Worm (Caenorhabditis elegans) whole organism, late embryonic: ENCODE results near the gene C40H1.3.

Source experiments
- F13H6.1 ChIP-seq: sonication (generic microtip); optimal IDR thresholded peaks from 2 replicates; lab custom pipeline; 2016; ENCODE audit warnings: missing genetic modification characterization, missing compliant biosample characterization
- K02D7.2 ChIP-seq: sonication (generic microtip); optimal IDR thresholded peaks from 2 replicates; lab custom pipeline; 2017; ENCODE audit warnings: mild to moderate bottlenecking, missing genetic modification characterization, missing compliant biosample characterization
- T23F11.4 ChIP-seq: fragments of 200-800 bp; sonication (Bioruptor generic); optimal IDR thresholded peaks from 2 replicates; lab custom pipeline; 2018; ENCODE audit warnings: mild to moderate bottlenecking, missing genetic modification characterization, missing compliant biosample characterization
- ama-1 ChIP-seq: fragments of 150-350 bp; optimal IDR thresholded peaks from 2 replicates; lab custom pipeline; 2014
- ceh-14 ChIP-seq: sonication (generic microtip); optimal IDR thresholded peaks from 2 replicates; lab custom pipeline; 2016; ENCODE audit warnings: missing genotype, missing genetic modification characterization, missing compliant biosample characterization
- ceh-19 ChIP-seq: fragments of 200-800 bp; sonication (Bioruptor generic); optimal IDR thresholded peaks from 2 replicates; lab custom pipeline; 2018; ENCODE audit warnings: mild to moderate bottlenecking, missing genetic modification characterization, missing compliant biosample characterization
- ceh-2 ChIP-seq: sonication (generic microtip); optimal IDR thresholded peaks from 2 replicates; lab custom pipeline; 2016; ENCODE audit warnings: missing genotype, missing genetic modification characterization, missing compliant biosample characterization
- ceh-22 ChIP-seq: sonication (generic microtip); optimal IDR thresholded peaks from 2 replicates; lab custom pipeline; 2017; ENCODE audit warnings: missing biosample characterization, missing genetic modification characterization
- ceh-24 ChIP-seq: sonication (generic microtip); optimal IDR thresholded peaks from 2 replicates; lab custom pipeline; 2016; ENCODE audit warnings: mild to moderate bottlenecking, missing genetic modification characterization, missing compliant biosample characterization
- ceh-30 ChIP-seq: fragments of 150-350 bp; optimal IDR thresholded peaks from 2 replicates; lab custom pipeline; 2014; ENCODE audit warnings: missing biosample characterization, missing genetic modification characterization
- ceh-48 ChIP-seq: sonication (generic microtip); optimal IDR thresholded peaks from 2 replicates; lab custom pipeline; 2016; ENCODE audit warnings: missing genetic modification characterization, inconsistent platforms, missing compliant biosample characterization
- ceh-6 ChIP-seq: fragments of 200-800 bp; sonication (Bioruptor generic); optimal IDR thresholded peaks from 2 replicates; lab custom pipeline; 2018; ENCODE audit warnings: mild to moderate bottlenecking, missing genetic modification characterization, missing compliant biosample characterization
- che-1 ChIP-seq: sonication (generic microtip); optimal IDR thresholded peaks from 2 replicates; lab custom pipeline; 2016; ENCODE audit warnings: mild to moderate bottlenecking, missing genetic modification characterization, missing compliant biosample characterization
- dmd-4 ChIP-seq: sonication (generic microtip); optimal IDR thresholded peaks from 2 replicates; lab custom pipeline; 2016; ENCODE audit warnings: borderline replicate concordance, missing genetic modification characterization, missing compliant biosample characterization
- ets-4 ChIP-seq: sonication (generic microtip); optimal IDR thresholded peaks from 2 replicates; lab custom pipeline; 2016; ENCODE audit warnings: missing genetic modification characterization, missing compliant biosample characterization
- eyg-1 ChIP-seq: sonication (generic microtip); optimal IDR thresholded peaks from 2 replicates; lab custom pipeline; 2016; ENCODE audit warnings: missing genotype, missing genetic modification characterization, missing compliant biosample characterization
- fax-1 ChIP-seq: sonication (generic microtip); optimal IDR thresholded peaks from 2 replicates; lab custom pipeline; 2016; ENCODE audit warnings: missing genotype, missing genetic modification characterization, missing compliant biosample characterization
- fkh-6 ChIP-seq: sonication (generic microtip); optimal IDR thresholded peaks from 2 replicates; lab custom pipeline; 2016; ENCODE audit warnings: missing genetic modification characterization, missing compliant biosample characterization
- hlh-13 ChIP-seq: fragments of 200-800 bp; sonication (Bioruptor generic); optimal IDR thresholded peaks from 2 replicates; lab custom pipeline; 2018; ENCODE audit warnings: mild to moderate bottlenecking, missing genetic modification characterization, missing compliant biosample characterization
- hlh-6 ChIP-seq: sonication (generic microtip); optimal IDR thresholded peaks from 2 replicates; lab custom pipeline; 2016; ENCODE audit warnings: missing genotype, missing genetic modification characterization, missing compliant biosample characterization
- nhr-232 ChIP-seq: sonication (generic microtip); optimal IDR thresholded peaks from 2 replicates; lab custom pipeline; 2016; ENCODE audit warnings: missing genetic modification characterization, missing compliant biosample characterization
- odd-2 ChIP-seq: sonication (generic microtip); optimal IDR thresholded peaks from 2 replicates; lab custom pipeline; 2017; ENCODE audit warnings: antibody characterized with exemption, mild to moderate bottlenecking, missing genetic modification characterization, missing compliant biosample characterization
- pag-3 ChIP-seq: sonication (generic microtip); optimal IDR thresholded peaks from 2 replicates; lab custom pipeline; 2016; ENCODE audit warnings: missing compliant biosample characterization, missing genetic modification characterization, borderline replicate concordance
- pat-9 ChIP-seq: fragments of 200-800 bp; sonication (Bioruptor generic); optimal IDR thresholded peaks from 2 replicates; lab custom pipeline; 2018; ENCODE audit warnings: mild to moderate bottlenecking, missing genetic modification characterization, moderate library complexity, missing compliant biosample characterization
- pax-1 ChIP-seq: fragments of 150-350 bp; optimal IDR thresholded peaks from 2 replicates; lab custom pipeline; 2014; ENCODE audit warnings: missing biosample characterization, missing genetic modification characterization
- pha-4 ChIP-seq: fragments of 150-350 bp; optimal IDR thresholded peaks from 2 replicates; lab custom pipeline; 2018; ENCODE audit warnings: missing biosample characterization, missing genetic modification reagents, missing genetic modification characterization
- pqm-1 ChIP-seq: sonication (generic microtip); optimal IDR thresholded peaks from 2 replicates; lab custom pipeline; 2016; ENCODE audit warnings: missing genetic modification characterization, missing compliant biosample characterization
- ref-2 ChIP-seq: sonication (generic microtip); optimal IDR thresholded peaks from 2 replicates; lab custom pipeline; 2016; ENCODE audit warnings: missing genetic modification characterization, missing compliant biosample characterization
- sox-2 ChIP-seq: fragments of 200-800 bp; sonication (Bioruptor generic); IDR thresholded peaks from 2 replicates; pipeline ENCODE4 v1.3.6; 2022; ENCODE audit warnings: missing genetic modification reagents, missing genetic modification characterization, missing compliant biosample characterization
- tbx-7 ChIP-seq: sonication (generic microtip); optimal IDR thresholded peaks from 2 replicates; lab custom pipeline; 2016; ENCODE audit warnings: missing genotype, missing genetic modification characterization, missing compliant biosample characterization
- unc-3 ChIP-seq, 2 experiments: fragments of 200-800 bp in 1 of 2; sonication (Bioruptor generic) in 1 of 2; sonication (generic microtip) in 1 of 2; conservative IDR thresholded peaks in 1 of 2; optimal IDR thresholded peaks in 1 of 2; 2 replicates each; pipeline versions ENCODE4 v1.3.6 to Lab custom; 2016 to 2022; ENCODE audit warnings: missing compliant biosample characterization in 2 of 2, missing genetic modification characterization in 2 of 2, missing genetic modification reagents in 1 of 2
- unc-42 ChIP-seq: sonication (generic microtip); optimal IDR thresholded peaks from 2 replicates; lab custom pipeline; 2016; ENCODE audit warnings: missing genotype, missing genetic modification characterization, missing compliant biosample characterization
- unc-55 ChIP-seq: sonication (generic microtip); optimal IDR thresholded peaks from 2 replicates; lab custom pipeline; 2017; ENCODE audit warnings: missing biosample characterization, missing genetic modification reagents, missing genetic modification characterization
- unc-86 ChIP-seq: sonication (generic microtip); optimal IDR thresholded peaks from 2 replicates; lab custom pipeline; 2016; ENCODE audit warnings: missing genetic modification characterization, missing compliant biosample characterization
- ztf-16 ChIP-seq: sonication (generic microtip); optimal IDR thresholded peaks from 2 replicates; lab custom pipeline; 2017; ENCODE audit warnings: missing genetic modification characterization, missing compliant biosample characterization

C40H1.3 gene

ce11 chrIII:9297345-9297744 is 31.8 kb downstream of the C40H1.3 start, which contains the start of gene K01B6.4:
K01B6.4 (minus strand) TSS chrIII:9297445.
- TF ChIP-seq dmd-4 (tag; lab: Kevin White, UChicago), result no peak
- TF ChIP-seq pag-3 (tag; lab: Kevin White, UChicago), result no peak
- TF ChIP-seq hlh-13 (GFP tag; lab: Kevin White, UChicago), result no peak
- TF ChIP-seq ref-2 (tag; lab: Kevin White, UChicago), result no peak
- TF ChIP-seq K02D7.2 (tag; lab: Kevin White, UChicago), result no peak
- TF ChIP-seq ceh-22, result no peak
- no peak for TF ChIP-seq F13H6.1
- TF ChIP-seq eyg-1 (tag; lab: Kevin White, UChicago), result no peak
- TF ChIP-seq ceh-48 (tag; lab: Kevin White, UChicago), result no peak
- TF ChIP-seq ceh-24 (tag; lab: Kevin White, UChicago), result no peak
- no peak for TF ChIP-seq fkh-6 (tag; lab: Kevin White, UChicago)
- no peak for TF ChIP-seq unc-86 (tag; lab: Kevin White, UChicago)
- no peak for TF ChIP-seq che-1 (tag; lab: Kevin White, UChicago)

ce11 chrIII:9289815-9290214 is 39.4 kb downstream of the C40H1.3 start:
- TF ChIP-seq ets-4 (tag; lab: Kevin White, UChicago), result no peak
- TF ChIP-seq ceh-19, result no peak
- TF ChIP-seq hlh-6 (tag; lab: Kevin White, UChicago), result no peak
- no peak for TF ChIP-seq ztf-16 (tag; lab: Kevin White, UChicago)
- no peak for TF ChIP-seq unc-86 (tag; lab: Kevin White, UChicago)
- no peak for TF ChIP-seq ceh-6 (GFP tag; lab: Kevin White, UChicago)
- no peak for TF ChIP-seq nhr-232
- no peak for TF ChIP-seq ceh-24 (tag; lab: Kevin White, UChicago)

DNA sequence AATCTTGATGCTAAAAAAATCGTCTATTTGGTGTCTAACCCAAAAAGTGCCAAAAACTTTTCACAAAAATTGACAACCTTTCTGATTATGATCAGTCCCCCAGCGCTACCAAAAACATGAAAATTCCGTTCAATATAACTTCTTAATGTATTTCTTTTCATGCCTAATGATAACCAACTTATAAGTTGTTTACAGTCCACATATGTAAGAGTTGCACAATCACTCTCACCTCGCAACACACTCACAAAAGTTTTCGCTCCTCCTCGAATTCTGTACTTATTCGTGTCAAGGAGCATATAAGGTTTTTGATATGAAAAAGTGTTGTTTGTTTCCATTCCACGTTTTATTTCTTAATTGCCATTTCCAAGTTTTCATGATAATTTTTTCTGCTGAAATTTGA is 40.6 kb downstream of the C40H1.3 start:
- TF ChIP-seq sox-2 (GFP tag; lab: Robert Waterston, UW) (no peak), ama-1 (lab: Kevin White, UChicago) (no peak), pha-4 (tag; lab: Kevin White, UChicago) (no peak), nhr-232 (no peak), pat-9 (tag; lab: Kevin White, UChicago) (no peak), ceh-48 (tag; lab: Kevin White, UChicago) (no peak), tbx-7 (no peak), ztf-16 (tag; lab: Kevin White, UChicago) (no peak), ceh-30 (no peak), unc-55 (GFP tag; lab: Kevin White, UChicago) (no peak), ets-4 (tag; lab: Kevin White, UChicago) (no peak), hlh-6 (tag; lab: Kevin White, UChicago) (no peak)

DNA sequence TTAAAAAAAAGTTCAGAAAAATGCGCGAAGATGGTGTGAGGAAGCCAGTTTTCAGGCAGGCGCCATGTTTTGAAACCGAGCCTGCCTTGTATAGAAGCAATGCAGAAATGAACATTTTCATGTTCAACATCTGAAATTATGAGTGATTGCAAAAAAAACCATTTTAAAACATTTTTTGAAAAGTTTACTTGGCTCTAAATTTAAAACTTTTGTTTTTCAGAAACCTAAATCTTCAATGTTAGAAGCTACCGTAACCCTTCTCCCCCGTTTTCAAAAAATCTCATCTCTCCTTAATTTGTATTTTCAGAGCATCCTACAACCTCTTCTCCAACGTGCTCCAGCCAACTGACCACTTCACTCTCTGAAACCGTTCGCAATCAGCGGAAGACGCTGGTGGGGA is 47.7 kb downstream of the C40H1.3 start, which contains the start of gene fozi-1:
Gene fozi-1 (plus strand): TSS at position 301 of the 400 bp plus-strand sequence.
- TF ChIP-seq unc-42 (no peak), unc-3 (GFP tag; conservative IDR thresholded peaks at IDR 0.05; lab: Robert Waterston, UW) (no peak), unc-3 (tag; optimal IDR thresholded peaks at IDR 0.05; lab: Kevin White, UChicago) (no peak), pat-9 (tag; lab: Kevin White, UChicago) (no peak), ceh-2 (no peak), odd-2 (no peak), pag-3 (tag; lab: Kevin White, UChicago) (no peak), pqm-1 (tag; lab: Kevin White, UChicago) (no peak), pax-1 (no peak), T23F11.4 (no peak), che-1 (tag; lab: Kevin White, UChicago) (no peak), fax-1 (no peak), ceh-24 (tag; lab: Kevin White, UChicago) (no peak), ceh-14 (tag; lab: Kevin White, UChicago) (no peak)
